Worm (Caenorhabditis elegans): Measurements from ENCODE around the gene C32C4.3.

- TF ChIP-seq dao-5 (tag; optimal IDR thresholded peaks at IDR 0.05) (no peak), him-1 (tag; optimal IDR thresholded peaks at IDR 0.05) (no peak)
Measured at ce11 chrV:10630497-10630896, 16.4 kb downstream of the C32C4.3 start.
